Worm (Caenorhabditis elegans) whole organism, L4 larva: ENCODE results near the gene R10E11.6.

Experiments
- ZK546.5 ChIP-seq, 2 experiments: sonication (generic microtip); optimal IDR thresholded peaks; 2 replicates each; lab custom pipeline; 2017; ENCODE audit warnings: missing biosample characterization in 2 of 2, missing genetic modification characterization in 2 of 2
- aha-1 ChIP-seq: fragments of 150-350 bp; peaks from one replicate; lab custom pipeline; 2014; ENCODE audit warnings: missing biosample characterization, missing genetic modification characterization
- ama-1 ChIP-seq: fragments of 150-350 bp; optimal IDR thresholded peaks from 2 replicates; lab custom pipeline; 2014; ENCODE audit warnings: inconsistent platforms, mixed read lengths
- ceh-20 ChIP-seq: fragments of 200-800 bp; sonication (Bioruptor generic); IDR thresholded peaks from 2 replicates; pipeline ENCODE4 v1.3.6; 2022; ENCODE audit warnings: missing genetic modification reagents, missing genetic modification characterization, missing compliant biosample characterization
- ceh-28 ChIP-seq: fragments of 150-350 bp; optimal IDR thresholded peaks from 2 replicates; lab custom pipeline; 2014; ENCODE audit warnings: missing biosample characterization, missing genetic modification reagents, missing genetic modification characterization
- daf-16 ChIP-seq, 3 experiments: sonication (generic microtip); optimal IDR thresholded peaks; 2 replicates each; lab custom pipeline; 2016 to 2017; ENCODE audit warnings: missing genetic modification characterization in 3 of 3, missing genetic modification reagents in 3 of 3, mild to moderate bottlenecking in 2 of 3, missing compliant biosample characterization in 2 of 3, missing biosample characterization in 1 of 3, moderate library complexity in 1 of 3
- daf-8 ChIP-seq: fragments of 200-800 bp; sonication (Bioruptor generic); IDR thresholded peaks from 2 replicates; pipeline ENCODE4 v1.3.6; 2022; ENCODE audit warnings: missing genetic modification characterization, missing compliant biosample characterization
- dmd-6 ChIP-seq: fragments of 200-800 bp; sonication (Bioruptor generic); IDR thresholded peaks from 2 replicates; pipeline ENCODE4 v1.3.6; 2022; ENCODE audit warnings: missing genetic modification reagents, missing genetic modification characterization, missing compliant biosample characterization
- dpl-1 ChIP-seq: fragments of 150-350 bp; optimal IDR thresholded peaks from 2 replicates; lab custom pipeline; 2014; ENCODE audit warnings: missing biosample characterization, missing genetic modification reagents, missing genetic modification characterization
- dve-1 ChIP-seq: sonication (generic microtip); optimal IDR thresholded peaks from 2 replicates; lab custom pipeline; 2017; ENCODE audit warnings: antibody characterized with exemption, mild to moderate bottlenecking, missing genetic modification characterization, missing compliant biosample characterization; ENCODE audit not compliant: insufficient read depth
- gei-8 ChIP-seq: fragments of 200-800 bp; sonication (Bioruptor generic); optimal IDR thresholded peaks from 2 replicates; lab custom pipeline; 2018; ENCODE audit warnings: mild to moderate bottlenecking, missing genetic modification characterization, missing compliant biosample characterization
- hif-1 ChIP-seq, 2 experiments: sonication (generic microtip); optimal IDR thresholded peaks; 2 replicates each; lab custom pipeline; 2016 to 2017; ENCODE audit warnings: missing compliant biosample characterization in 2 of 2, missing genetic modification characterization in 2 of 2, missing genetic modification reagents in 2 of 2, missing genotype in 2 of 2, mild to moderate bottlenecking in 1 of 2
- hlh-11 ChIP-seq: fragments of 200-800 bp; sonication (Bioruptor generic); optimal IDR thresholded peaks from 2 replicates; lab custom pipeline; 2018; ENCODE audit warnings: mild to moderate bottlenecking, missing genetic modification characterization, missing compliant biosample characterization
- hlh-30 ChIP-seq: sonication (generic microtip); optimal IDR thresholded peaks from 2 replicates; lab custom pipeline; 2017; ENCODE audit warnings: antibody characterized with exemption, mild to moderate bottlenecking, missing genetic modification characterization, missing compliant biosample characterization; ENCODE audit not compliant: insufficient read depth
- hmg-1.1 ChIP-seq: fragments of 200-800 bp; sonication (Bioruptor generic); IDR thresholded peaks from 2 replicates; pipeline ENCODE4 v1.3.6; 2022; ENCODE audit warnings: missing genetic modification reagents, missing genetic modification characterization, missing compliant biosample characterization
- lin-1 ChIP-seq: fragments of 200-800 bp; sonication (Bioruptor generic); IDR thresholded peaks from 2 replicates; pipeline ENCODE4 v1.3.6; 2022; ENCODE audit warnings: missing genetic modification reagents, missing genetic modification characterization, missing compliant biosample characterization
- lin-13 ChIP-seq: fragments of 150-350 bp; optimal IDR thresholded peaks from 2 replicates; lab custom pipeline; 2014; ENCODE audit warnings: missing biosample characterization, missing genetic modification reagents, missing genetic modification characterization
- lin-15B ChIP-seq: fragments of 150-350 bp; sonication (generic microtip); optimal IDR thresholded peaks from 3 replicates; lab custom pipeline; 2014; ENCODE audit warnings: missing biosample characterization, missing genetic modification characterization
- lin-38 ChIP-seq: fragments of 200-800 bp; sonication (Bioruptor generic); IDR thresholded peaks from 2 replicates; pipeline ENCODE4 v1.3.6; 2022; ENCODE audit warnings: missing genetic modification reagents, missing genetic modification characterization, missing compliant biosample characterization
- lsy-2 ChIP-seq, 2 experiments: fragments of 150-350 bp in 1 of 2; sonication (generic microtip) in 1 of 2; optimal IDR thresholded peaks; 2 replicates each; lab custom pipeline; 2014 to 2017; ENCODE audit warnings: missing biosample characterization in 2 of 2, missing genetic modification characterization in 2 of 2
- madf-9 ChIP-seq: fragments of 200-800 bp; sonication (Bioruptor generic); conservative IDR thresholded peaks from 2 replicates; pipeline ENCODE4 v1.3.6; 2022; ENCODE audit warnings: missing genetic modification reagents, missing genetic modification characterization, missing compliant biosample characterization
- mep-1 ChIP-seq: fragments of 150-350 bp; sonication (generic microtip); optimal IDR thresholded peaks from 3 replicates; lab custom pipeline; 2014; ENCODE audit warnings: missing biosample characterization, missing genetic modification characterization
- mes-2 ChIP-seq: sonication (generic microtip); optimal IDR thresholded peaks from 2 replicates; lab custom pipeline; 2016; ENCODE audit warnings: missing genotype, mild to moderate bottlenecking, missing genetic modification characterization, missing compliant biosample characterization; ENCODE audit not compliant: poor library complexity, severe bottlenecking
- nhr-102 ChIP-seq: sonication (generic microtip); optimal IDR thresholded peaks from 2 replicates; lab custom pipeline; 2016; ENCODE audit warnings: mild to moderate bottlenecking, missing genetic modification characterization, moderate library complexity, missing compliant biosample characterization
- nhr-28 ChIP-seq: fragments of 150-350 bp; optimal IDR thresholded peaks from 2 replicates; lab custom pipeline; 2014; ENCODE audit warnings: missing biosample characterization, missing genetic modification characterization
- nhr-42 ChIP-seq: fragments of 200-800 bp; sonication (Bioruptor generic); IDR thresholded peaks from 2 replicates; pipeline ENCODE4 v1.3.6; 2022; ENCODE audit warnings: missing genetic modification characterization, missing compliant biosample characterization
- nhr-48 ChIP-seq: sonication (generic microtip); optimal IDR thresholded peaks from 2 replicates; lab custom pipeline; 2016; ENCODE audit warnings: mild to moderate bottlenecking, missing genetic modification characterization, missing compliant biosample characterization
- pha-4 ChIP-seq, 2 experiments: fragments of 150-350 bp in 1 of 2; fragments of 200-800 bp in 1 of 2; sonication (Bioruptor generic) in 1 of 2; IDR thresholded peaks in 1 of 2; optimal IDR thresholded peaks in 1 of 2; 2 replicates each; pipeline versions ENCODE4 v1.3.6 to Lab custom; 2014 to 2022; ENCODE audit warnings: missing genetic modification characterization in 2 of 2, missing genetic modification reagents in 2 of 2, missing biosample characterization in 1 of 2, missing compliant biosample characterization in 1 of 2
- php-3 ChIP-seq: fragments of 200-800 bp; sonication (Bioruptor generic); IDR thresholded peaks from 2 replicates; pipeline ENCODE4 v1.3.6; 2022; ENCODE audit warnings: missing genetic modification reagents, missing genetic modification characterization, missing compliant biosample characterization
- pqm-1 ChIP-seq: sonication (generic microtip); optimal IDR thresholded peaks from 2 replicates; lab custom pipeline; 2017; ENCODE audit warnings: missing biosample characterization, missing genetic modification characterization
- spr-3 ChIP-seq: fragments of 200-800 bp; sonication (Bioruptor generic); optimal IDR thresholded peaks from 2 replicates; lab custom pipeline; 2018; ENCODE audit warnings: mild to moderate bottlenecking, missing genetic modification characterization, missing compliant biosample characterization
- unc-39 ChIP-seq: sonication (generic microtip); optimal IDR thresholded peaks from 2 replicates; lab custom pipeline; 2017; ENCODE audit warnings: missing biosample characterization, missing genetic modification characterization
- zip-2 ChIP-seq: fragments of 150-350 bp; optimal IDR thresholded peaks from 2 replicates; lab custom pipeline; 2014; ENCODE audit warnings: missing biosample characterization, missing genetic modification characterization

Gene R10E11.6

ce11 chrIII:9751074-9751473 lies 31.7 kb upstream of the R10E11.6 start, which contains the start of gene T05G5.5 (continued):
- no peak for TF ChIP-seq ceh-28 (tag; lab: Kevin White, UChicago)
- peak; percentile 50 for TF ChIP-seq dve-1 (tag; lab: Kevin White, UChicago)

DNA sequence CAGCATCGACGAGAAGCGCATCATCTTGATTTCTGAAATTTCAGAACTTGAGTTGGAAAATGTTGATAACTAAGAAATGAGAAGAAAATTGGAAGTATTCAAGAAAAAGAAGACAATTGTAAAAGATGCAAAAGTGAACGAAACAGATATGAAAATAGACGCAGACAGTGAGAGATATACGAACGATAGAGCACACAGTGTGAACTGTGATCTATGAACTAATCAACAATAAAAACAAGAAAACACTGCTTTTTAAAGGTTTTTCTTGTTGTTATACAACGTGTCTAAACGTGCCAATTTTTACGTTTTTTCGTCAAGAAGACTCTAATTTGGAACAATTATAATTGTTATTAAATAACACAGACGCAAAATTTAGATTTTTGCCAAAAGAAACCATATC lies 30.0 kb upstream of the R10E11.6 start, which contains the start of gene ech-6:
Gene ech-6 (minus strand): TSS at position 32 of the 400 bp plus-strand sequence.
- TF ChIP-seq nhr-28 (peak; percentile 11), dpl-1 (GFP tag; lab: Kevin White, UChicago) (peak; percentile 32), mep-1 (tag; lab: Kevin White, UChicago) (peak; percentile 8), lin-1 (GFP tag; lab: Robert Waterston, UW) (0 out of 2 replicates have a peak, but pooled peaks have one; percentile 29), dve-1 (tag; lab: Kevin White, UChicago) (peak; percentile 83), nhr-102 (tag; lab: Kevin White, UChicago) (peak; percentile 45), pha-4 (GFP tag; IDR thresholded peaks at IDR 0.05; lab: Robert Waterston, UW) (no peak), pha-4 (tag; optimal IDR thresholded peaks at IDR 0.05; lab: Kevin White, UChicago) (no peak), gei-8 (GFP tag; lab: Kevin White, UChicago) (no peak), lin-38 (GFP tag; lab: Robert Waterston, UW) (peak; percentile 51), unc-39 (tag; lab: Kevin White, UChicago) (no peak), hlh-11 (tag; lab: Kevin White, UChicago) (peak; percentile 58), dmd-6 (peak; percentile 72), nhr-42 (GFP tag; lab: Robert Waterston, UW) (no peak), mes-2 (tag; lab: Kevin White, UChicago) (peak; percentile 1), hlh-30 (tag; lab: Kevin White, UChicago) (peak; percentile 5), hmg-1.1 (GFP tag; lab: Robert Waterston, UW) (peak; percentile 11; the same call in 1 of the 2 replicates), lsy-2 (tag; optimal IDR thresholded peaks at IDR 0.05; lab: Kevin White, UChicago) (peak in 1 of 2 experiments; percentile 71), daf-8 (no peak), pqm-1 (tag; lab: Kevin White, UChicago) (peak; percentile 11), ZK546.5 (tag; optimal IDR thresholded peaks at IDR 0.05; lab: Kevin White, UChicago) (no peak), hif-1 (tag; optimal IDR thresholded peaks at IDR 0.05; lab: Kevin White, UChicago) (peak in 1 of 2 experiments; percentile 42), nhr-48 (tag; lab: Kevin White, UChicago) (peak; percentile 11), daf-16 (GFP tag; optimal IDR thresholded peaks at IDR 0.05; lab: Kevin White, UChicago) (no peak), daf-16 (tag; optimal IDR thresholded peaks at IDR 0.05; lab: Kevin White, UChicago) (peak; percentile 96), php-3 (peak; percentile 21; the same call in 1 of the 2 replicates)

- TF ChIP-seq ceh-20 (GFP tag; lab: Robert Waterston, UW): no peak
- TF ChIP-seq lin-1 (GFP tag; lab: Robert Waterston, UW): no peak
Measured at ce11 chrIII:9757414-9757813, 25.4 kb upstream of the R10E11.6 start, which contains the start of gene vps-53. Gene vps-53 (minus strand): TSS chrIII:9757514.

- TF ChIP-seq lin-38 (GFP tag; lab: Robert Waterston, UW): peak; percentile 51
- no peak for TF ChIP-seq lin-15B (tag; lab: Kevin White, UChicago)
- no peak for TF ChIP-seq zip-2 (tag; lab: Kevin White, UChicago)
Measured at ce11 chrIII:9758848-9759247, 24.0 kb upstream of the R10E11.6 start, which contains the start of gene rmd-1. Gene rmd-1 (plus strand): TSS chrIII:9759094.

ce11 chrIII:9760184-9760583 lies 22.6 kb upstream of the R10E11.6 start:
- TF ChIP-seq gei-8 (GFP tag; lab: Kevin White, UChicago): no peak
- TF ChIP-seq madf-9 (GFP tag; lab: Robert Waterston, UW): no peak
- no peak for TF ChIP-seq ama-1 (lab: Kevin White, UChicago)
- TF ChIP-seq hlh-30 (tag; lab: Kevin White, UChicago): no peak
- no peak for TF ChIP-seq lin-13 (GFP tag; lab: Kevin White, UChicago)
- peak; percentile 22 for TF ChIP-seq aha-1 (tag; lab: Kevin White, UChicago)
- no peak for TF ChIP-seq spr-3 (GFP tag; lab: Kevin White, UChicago)
